Worm (Caenorhabditis elegans) whole organism, L2 larva: ENCODE measurements around the gene fbxb-25.

Source experiments
- F13H6.1 ChIP-seq: sonication (generic microtip); optimal IDR thresholded peaks from 2 replicates; lab custom pipeline; 2016; ENCODE audit warnings: missing genetic modification characterization, missing compliant biosample characterization
- ZK546.5 ChIP-seq: sonication (generic microtip); optimal IDR thresholded peaks from 2 replicates; lab custom pipeline; 2017; ENCODE audit warnings: missing biosample characterization, missing genetic modification characterization
- alr-1 ChIP-seq: fragments of 150-350 bp; optimal IDR thresholded peaks from 2 replicates; lab custom pipeline; 2014; ENCODE audit warnings: missing biosample characterization, missing genetic modification characterization
- aly-2 ChIP-seq: fragments of 150-350 bp; optimal IDR thresholded peaks from 2 replicates; lab custom pipeline; 2014; ENCODE audit warnings: missing biosample characterization, missing genetic modification characterization
- ama-1 ChIP-seq: fragments of 150-350 bp; optimal IDR thresholded peaks from 2 replicates; lab custom pipeline; 2018; ENCODE audit warnings: inconsistent platforms
- blmp-1 ChIP-seq: sonication (generic microtip); optimal IDR thresholded peaks from 2 replicates; lab custom pipeline; 2017; ENCODE audit warnings: missing genetic modification characterization, mild to moderate bottlenecking, missing compliant biosample characterization, antibody characterized with exemption, moderate library complexity; ENCODE audit not compliant: insufficient read depth
- ceh-82 ChIP-seq: fragments of 150-350 bp; optimal IDR thresholded peaks from 2 replicates; lab custom pipeline; 2014; ENCODE audit warnings: missing biosample characterization, missing genetic modification characterization
- dmd-4 ChIP-seq: sonication (generic microtip); optimal IDR thresholded peaks from 2 replicates; lab custom pipeline; 2017; ENCODE audit warnings: missing biosample characterization, missing genetic modification characterization
- egl-27 ChIP-seq: sonication (generic microtip); optimal IDR thresholded peaks from 3 replicates; lab custom pipeline; 2017; ENCODE audit warnings: missing biosample characterization, missing genetic modification reagents, missing genetic modification characterization
- elt-3 ChIP-seq: sonication (generic microtip); optimal IDR thresholded peaks from 2 replicates; lab custom pipeline; 2017; ENCODE audit warnings: missing biosample characterization, missing genetic modification characterization
- fos-1 ChIP-seq: fragments of 150-350 bp; optimal IDR thresholded peaks from 2 replicates; lab custom pipeline; 2014; ENCODE audit warnings: missing biosample characterization, missing genetic modification characterization
- gmeb-1 ChIP-seq: fragments of 150-350 bp; optimal IDR thresholded peaks from 2 replicates; lab custom pipeline; 2014; ENCODE audit warnings: missing biosample characterization, missing genetic modification characterization
- lin-13 ChIP-seq: fragments of 150-350 bp; optimal IDR thresholded peaks from 2 replicates; lab custom pipeline; 2014; ENCODE audit warnings: missing biosample characterization, missing genetic modification reagents, missing genetic modification characterization
- lin-39 ChIP-seq: fragments of 150-350 bp; optimal IDR thresholded peaks from 2 replicates; lab custom pipeline; 2014; ENCODE audit warnings: missing biosample characterization, missing genetic modification reagents, missing genetic modification characterization
- lsy-2 ChIP-seq, 2 experiments: fragments of 150-350 bp in 1 of 2; sonication (generic microtip) in 1 of 2; optimal IDR thresholded peaks; 2 replicates each; lab custom pipeline; 2014 to 2017; ENCODE audit warnings: missing biosample characterization in 2 of 2, missing genetic modification characterization in 2 of 2
- mab-5 ChIP-seq: fragments of 150-350 bp; optimal IDR thresholded peaks from 2 replicates; lab custom pipeline; 2014; ENCODE audit warnings: missing biosample characterization, missing genetic modification characterization
- mbf-1 ChIP-seq: sonication (generic microtip); optimal IDR thresholded peaks from 2 replicates; lab custom pipeline; 2017; ENCODE audit warnings: missing biosample characterization, missing genetic modification characterization
- mdl-1 ChIP-seq, 2 experiments: fragments of 150-350 bp in 1 of 2; sonication (generic microtip) in 1 of 2; optimal IDR thresholded peaks; 2 replicates each; lab custom pipeline; 2017; ENCODE audit warnings: missing biosample characterization in 2 of 2, missing genetic modification characterization in 2 of 2
- nhr-10 ChIP-seq: sonication (generic microtip); optimal IDR thresholded peaks from 2 replicates; lab custom pipeline; 2017; ENCODE audit warnings: missing biosample characterization, missing genetic modification characterization
- nhr-12 ChIP-seq: fragments of 150-350 bp; optimal IDR thresholded peaks from 2 replicates; lab custom pipeline; 2014; ENCODE audit warnings: missing biosample characterization, missing genetic modification characterization
- nhr-23 ChIP-seq: fragments of 150-350 bp; optimal IDR thresholded peaks from 2 replicates; lab custom pipeline; 2014; ENCODE audit warnings: missing biosample characterization, missing genetic modification reagents, missing genetic modification characterization
- nhr-237 ChIP-seq: fragments of 150-350 bp; optimal IDR thresholded peaks from 2 replicates; lab custom pipeline; 2014; ENCODE audit warnings: missing biosample characterization, missing genetic modification characterization
- nhr-6 ChIP-seq: fragments of 150-350 bp; optimal IDR thresholded peaks from 2 replicates; lab custom pipeline; 2014; ENCODE audit warnings: missing biosample characterization, missing genetic modification characterization
- sem-4 ChIP-seq: fragments of 150-350 bp; optimal IDR thresholded peaks from 2 replicates; lab custom pipeline; 2014; ENCODE audit warnings: missing biosample characterization, missing genetic modification reagents, missing genetic modification characterization
- sma-3 ChIP-seq: sonication (generic microtip); optimal IDR thresholded peaks from 2 replicates; lab custom pipeline; 2016; ENCODE audit warnings: missing genetic modification reagents, missing genetic modification characterization, missing compliant biosample characterization
- sma-9 ChIP-seq, 2 experiments: fragments of 150-350 bp in 1 of 2; sonication (generic microtip) in 1 of 2; optimal IDR thresholded peaks; 2 replicates each; lab custom pipeline; 2014 to 2016; ENCODE audit warnings: missing genetic modification characterization in 2 of 2, mild to moderate bottlenecking in 1 of 2, missing biosample characterization in 1 of 2, missing compliant biosample characterization in 1 of 2, missing genetic modification reagents in 1 of 2, moderate library complexity in 1 of 2
- snpc-4 ChIP-seq: fragments of 150-350 bp; optimal IDR thresholded peaks from 2 replicates; lab custom pipeline; 2014; ENCODE audit warnings: missing biosample characterization, missing genetic modification characterization
- unc-39 ChIP-seq: fragments of 150-350 bp; optimal IDR thresholded peaks from 2 replicates; lab custom pipeline; 2014; ENCODE audit warnings: missing biosample characterization, missing genetic modification characterization
- unc-55 ChIP-seq: fragments of 150-350 bp; sonication (generic microtip); optimal IDR thresholded peaks from 3 replicates; lab custom pipeline; 2014; ENCODE audit warnings: missing biosample characterization, missing genetic modification reagents, missing genetic modification characterization
- unc-62 ChIP-seq: fragments of 150-350 bp; optimal IDR thresholded peaks from 2 replicates; lab custom pipeline; 2014; ENCODE audit warnings: missing biosample characterization, missing genetic modification reagents, missing genetic modification characterization
- ztf-1 ChIP-seq: fragments of 200-800 bp; sonication (Bioruptor generic); conservative IDR thresholded peaks from 2 replicates; pipeline ENCODE4 v1.3.6; 2022; ENCODE audit warnings: missing genetic modification characterization, missing compliant biosample characterization
- ztf-11 ChIP-seq: sonication (generic microtip); optimal IDR thresholded peaks from 2 replicates; lab custom pipeline; 2017; ENCODE audit warnings: missing biosample characterization, missing genetic modification characterization
- ztf-4 ChIP-seq: fragments of 150-350 bp; optimal IDR thresholded peaks from 2 replicates; lab custom pipeline; 2014; ENCODE audit warnings: missing biosample characterization, missing genetic modification characterization

Gene fbxb-25

DNA sequence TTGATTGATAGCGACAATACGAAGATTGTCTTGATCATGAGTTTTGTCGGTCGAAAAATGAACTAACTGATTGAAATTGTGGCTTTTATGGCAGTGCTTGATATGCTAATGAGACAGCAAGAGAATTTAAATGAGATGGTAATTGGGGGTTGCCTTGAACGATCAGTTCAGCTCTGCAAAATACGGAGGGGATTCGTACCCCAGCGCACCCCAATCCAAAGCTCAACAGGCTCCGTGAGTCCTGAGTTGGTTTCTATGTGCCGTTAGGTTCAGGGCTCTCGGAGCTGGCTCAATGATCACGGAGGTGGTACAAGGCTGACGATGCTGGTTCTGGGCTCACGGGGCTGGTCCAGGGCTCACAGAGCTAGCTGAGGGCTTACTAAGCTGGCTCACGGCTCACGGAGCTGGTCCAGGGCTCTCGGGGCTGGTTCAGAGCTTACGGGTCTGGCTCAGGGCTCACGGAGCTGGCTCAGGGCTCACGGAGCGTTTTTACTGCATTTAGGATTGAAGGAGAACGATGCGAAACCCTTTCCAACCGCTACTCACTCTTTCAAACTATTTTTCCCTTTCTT is 39.0 kb upstream of the fbxb-25 start, which contains the start of gene ZC204.6:
Gene ZC204.6 (minus strand): TSS at position 51 of the 572 bp plus-strand sequence.
- TF ChIP-seq lsy-2 (tag; optimal IDR thresholded peaks at IDR 0.05; lab: Kevin White, UChicago) (no peak), alr-1 (no peak), ztf-1 (no peak), elt-3 (tag; lab: Kevin White, UChicago) (no peak), sma-3 (no peak), nhr-6 (tag; lab: Kevin White, UChicago) (no peak), ztf-4 (tag; lab: Kevin White, UChicago) (no peak), ZK546.5 (no peak), gmeb-1 (tag; lab: Kevin White, UChicago) (no peak), dmd-4 (no peak)

DNA sequence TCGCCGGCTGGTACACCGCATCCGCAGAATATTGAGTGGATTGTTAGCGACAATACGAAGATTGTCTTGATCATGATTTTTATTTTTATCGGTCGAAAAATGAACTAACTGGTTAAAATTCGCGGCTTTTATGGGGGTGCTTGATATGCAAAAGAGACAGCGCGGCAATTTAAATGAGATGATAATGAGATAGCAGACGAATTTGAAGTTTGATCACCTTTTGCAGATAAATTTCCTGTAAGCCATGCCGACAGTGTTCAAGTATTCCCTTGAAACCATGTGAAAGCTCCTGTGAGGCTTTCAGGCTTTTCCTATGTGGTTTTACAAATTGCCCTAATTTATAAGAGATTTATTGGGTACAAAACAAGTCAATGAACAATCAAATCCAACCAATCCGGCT is 37.6 kb upstream of the fbxb-25 start, which contains the start of gene ZC204.17:
Gene ZC204.17 (minus strand): TSS at position 101 of the 400 bp plus-strand sequence.
- no peak for TF ChIP-seq nhr-12 (tag; lab: Kevin White, UChicago)
- TF ChIP-seq ama-1 (lab: Kevin White, UChicago): no peak
- no peak for TF ChIP-seq unc-55 (GFP tag; lab: Kevin White, UChicago)
- TF ChIP-seq unc-39 (tag; lab: Kevin White, UChicago): no peak
- TF ChIP-seq aly-2 (tag; lab: Kevin White, UChicago): no peak
- no peak for TF ChIP-seq elt-3 (tag; lab: Kevin White, UChicago)
- no peak for TF ChIP-seq nhr-237 (tag; lab: Kevin White, UChicago)
- TF ChIP-seq nhr-10 (tag; lab: Kevin White, UChicago): no peak

DNA sequence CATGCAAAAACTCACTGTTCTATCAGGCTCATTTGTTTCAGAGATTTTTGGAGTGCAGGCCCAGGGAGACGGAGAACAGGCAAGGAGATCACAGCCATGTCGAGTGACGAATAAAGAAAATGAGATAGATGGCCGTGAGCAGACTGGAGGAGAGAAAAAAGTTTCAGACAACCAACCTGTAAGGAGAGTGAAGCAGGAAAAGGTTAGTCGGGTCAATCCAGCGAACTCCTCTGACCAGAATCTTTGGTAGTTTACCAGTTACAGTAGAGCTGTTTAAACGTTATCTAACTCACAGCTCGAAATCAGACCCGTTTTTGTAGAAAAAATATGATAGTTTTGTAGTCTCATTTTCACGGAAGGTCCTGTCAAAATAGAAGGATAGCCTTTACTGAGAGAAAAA is 35.1 kb upstream of the fbxb-25 start, which contains the start of gene fbxb-21:
Gene fbxb-21 (minus strand): TSS at position 101 of the 400 bp plus-strand sequence.
- TF ChIP-seq elt-3 (tag; lab: Kevin White, UChicago): no peak
- TF ChIP-seq, all 48 proteins: peak for 0

DNA sequence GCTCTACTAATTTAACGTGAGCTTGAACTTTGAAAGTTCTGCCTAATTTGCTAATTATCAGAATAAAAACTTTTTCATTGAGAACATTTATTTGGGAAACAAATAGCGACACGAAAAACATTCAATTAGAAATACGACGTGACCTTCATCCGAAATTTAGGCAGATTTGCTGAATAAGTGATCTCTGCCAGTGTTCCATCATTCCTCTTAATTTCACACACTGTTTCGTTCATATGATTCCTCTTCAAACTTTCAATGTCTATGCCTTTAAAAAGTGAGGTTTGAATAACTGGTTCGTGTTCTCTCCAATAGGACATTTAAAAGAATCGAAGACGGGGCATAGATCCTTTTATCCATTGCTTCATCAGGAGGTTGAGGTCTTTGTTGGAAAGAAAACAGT is 33.3 kb upstream of the fbxb-25 start, which contains the start of gene fbxb-20:
Gene fbxb-20 (minus strand): TSS at position 101 of the 400 bp plus-strand sequence.
- TF ChIP-seq ceh-82 (tag; lab: Kevin White, UChicago): no peak
- TF ChIP-seq mdl-1 (tag; optimal IDR thresholded peaks at IDR 0.05; lab: Kevin White, UChicago): no peak
- no peak for TF ChIP-seq ztf-1
- TF ChIP-seq blmp-1 (tag; lab: Kevin White, UChicago): no peak
- no peak for TF ChIP-seq egl-27 (tag; lab: Kevin White, UChicago)
- TF ChIP-seq, all 48 proteins: peak for 0

DNA sequence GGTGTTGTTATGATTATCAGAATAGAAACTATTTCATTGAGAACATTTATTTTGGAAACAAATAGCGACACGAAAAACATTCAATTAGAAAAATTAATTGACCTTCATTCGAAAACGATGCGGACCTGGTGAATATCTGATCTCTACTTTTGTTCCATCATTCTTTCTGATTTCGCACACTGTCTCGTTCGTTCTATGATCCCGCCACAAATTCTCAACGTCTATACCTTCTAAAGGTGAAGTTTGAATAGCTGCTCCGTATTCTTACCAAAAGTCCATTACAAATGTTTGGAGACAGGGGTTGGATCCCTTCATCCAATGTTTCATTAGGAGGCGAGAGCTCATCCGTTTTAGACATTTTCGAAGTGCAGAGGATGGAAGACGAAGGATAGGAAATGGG is 32.0 kb upstream of the fbxb-25 start, which contains the start of gene fbxb-16:
Gene fbxb-16 (minus strand): TSS at position 101 of the 400 bp plus-strand sequence.
- TF ChIP-seq ztf-11: no peak
- no peak for TF ChIP-seq ztf-4 (tag; lab: Kevin White, UChicago)
- no peak for TF ChIP-seq mbf-1 (tag; lab: Kevin White, UChicago)
- no peak for TF ChIP-seq ztf-1
- TF ChIP-seq snpc-4 (tag; lab: Kevin White, UChicago): no peak

DNA sequence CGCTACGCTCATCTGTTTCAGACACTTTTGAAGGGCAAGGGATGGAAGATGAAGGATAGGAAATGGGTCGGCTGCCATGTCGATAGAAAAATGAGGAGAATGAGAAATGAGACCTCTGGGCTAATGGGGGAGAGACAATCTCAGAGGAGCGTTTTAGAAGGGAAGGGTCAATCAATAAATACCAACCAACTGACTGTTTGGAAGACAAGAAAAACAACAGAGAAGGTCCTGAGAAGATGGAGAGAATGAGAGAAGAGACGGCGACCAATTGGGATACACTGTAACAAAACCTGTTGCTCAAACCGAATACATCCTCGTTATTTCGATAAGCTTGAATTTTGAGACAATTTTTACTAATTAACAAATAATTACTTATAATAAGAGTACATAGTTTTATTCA is 30.4 kb upstream of the fbxb-25 start, which contains the start of gene fbxb-15:
Gene fbxb-15 (minus strand): TSS at position 101 of the 400 bp plus-strand sequence.
- TF ChIP-seq unc-62: no peak
- TF ChIP-seq nhr-23 (tag; lab: Kevin White, UChicago): no peak
- TF ChIP-seq mbf-1 (tag; lab: Kevin White, UChicago): no peak
- TF ChIP-seq ama-1 (lab: Kevin White, UChicago): no peak
- TF ChIP-seq nhr-237 (tag; lab: Kevin White, UChicago): no peak
- TF ChIP-seq fos-1 (tag; lab: Kevin White, UChicago): no peak
- no peak for TF ChIP-seq nhr-12 (tag; lab: Kevin White, UChicago)
- TF ChIP-seq sem-4: no peak

DNA sequence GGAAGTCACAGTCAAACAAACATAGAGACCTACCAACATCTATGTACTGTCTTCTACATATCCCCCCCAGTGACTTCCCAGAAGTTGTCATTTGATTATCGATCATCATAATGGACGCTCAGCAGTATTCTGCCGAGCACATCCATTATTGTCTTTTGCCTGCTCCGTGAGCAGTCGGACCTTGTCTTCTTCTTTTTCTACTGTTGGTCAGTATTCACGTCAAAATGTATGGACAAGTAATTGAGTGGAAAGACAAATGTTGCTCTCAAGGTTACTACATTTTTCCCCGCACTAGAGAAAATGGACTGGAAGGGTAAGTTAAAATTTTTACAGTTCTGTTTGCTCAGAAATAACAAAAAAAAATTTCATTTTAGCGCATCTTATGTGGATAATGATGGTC is 28.9 kb upstream of the fbxb-25 start, which contains the start of gene btb-12:
Gene btb-12 (plus strand): TSS at position 301 of the 400 bp plus-strand sequence.
- TF ChIP-seq sma-9 (GFP tag; optimal IDR thresholded peaks at IDR 0.05; lab: Kevin White, UChicago): no peak
- no peak for TF ChIP-seq sma-9 (tag; optimal IDR thresholded peaks at IDR 0.05; lab: Kevin White, UChicago)
- no peak for TF ChIP-seq mab-5 (tag; lab: Kevin White, UChicago)
- TF ChIP-seq mbf-1 (tag; lab: Kevin White, UChicago): no peak
- no peak for TF ChIP-seq ceh-82 (tag; lab: Kevin White, UChicago)
- TF ChIP-seq F13H6.1 (tag; lab: Kevin White, UChicago): no peak
- no peak for TF ChIP-seq gmeb-1 (tag; lab: Kevin White, UChicago)
- TF ChIP-seq lin-39: no peak
- no peak for TF ChIP-seq snpc-4 (tag; lab: Kevin White, UChicago)
- no peak for TF ChIP-seq lin-13
- no peak for TF ChIP-seq lsy-2 (tag; optimal IDR thresholded peaks at IDR 0.05; lab: Kevin White, UChicago)
- no peak for TF ChIP-seq fos-1 (tag; lab: Kevin White, UChicago)
